Fruit fly (Drosophila melanogaster) Kc167 (cell line): ENCODE measurements around the gene akirin.

ENCODE experiments used
- Myc ChIP-seq: fragments of >200 bp; optimal IDR thresholded peaks from 2 replicates; lab custom pipeline; 2017; ENCODE audit warnings: missing external identifiers
- h ChIP-seq: fragments of >200 bp; optimal IDR thresholded peaks from 3 replicates; lab custom pipeline; 2018; ENCODE audit warnings: missing external identifiers

DNA sequence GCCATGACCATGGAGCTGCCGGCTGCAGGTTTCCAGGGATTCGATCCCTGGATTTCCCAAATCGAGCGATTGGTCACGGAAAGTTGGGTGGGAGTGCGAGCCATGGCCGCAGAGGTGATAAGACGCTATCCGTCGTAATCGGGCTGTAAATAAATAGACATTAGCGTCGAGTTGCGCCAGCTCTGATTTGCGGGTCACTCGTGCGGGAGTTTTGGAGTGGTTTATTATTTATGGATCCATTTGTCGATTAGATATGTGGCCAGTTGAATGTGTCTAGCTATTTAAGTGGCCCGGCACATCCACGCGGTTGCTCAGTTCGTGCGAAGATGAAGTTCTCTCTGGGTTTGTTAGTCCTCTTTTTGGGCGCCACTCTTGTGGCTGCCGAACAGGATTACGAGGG lies 28.3 kb downstream of the akirin start, which contains the start of gene CG8562:
- TF ChIP-seq Myc (lab: Kevin White, UChicago) (no peak), h (lab: Kevin White, UChicago) (no peak)
